Worm (Caenorhabditis elegans) whole organism, late embryonic: ENCODE data around the gene F41G3.19.

Experiments used
- K02D7.2 ChIP-seq: sonication (generic microtip); optimal IDR thresholded peaks from 2 replicates; lab custom pipeline; 2017; ENCODE audit warnings: mild to moderate bottlenecking, missing genetic modification characterization, missing compliant biosample characterization
- ama-1 ChIP-seq: fragments of 150-350 bp; optimal IDR thresholded peaks from 2 replicates; lab custom pipeline; 2014
- ceh-14 ChIP-seq: sonication (generic microtip); optimal IDR thresholded peaks from 2 replicates; lab custom pipeline; 2016; ENCODE audit warnings: missing genotype, missing genetic modification characterization, missing compliant biosample characterization
- dmd-4 ChIP-seq: sonication (generic microtip); optimal IDR thresholded peaks from 2 replicates; lab custom pipeline; 2016; ENCODE audit warnings: borderline replicate concordance, missing genetic modification characterization, missing compliant biosample characterization
- lin-11 ChIP-seq: fragments of 200-800 bp; sonication (Bioruptor generic); optimal IDR thresholded peaks from 2 replicates; lab custom pipeline; 2018; ENCODE audit warnings: mild to moderate bottlenecking, missing genetic modification characterization, missing compliant biosample characterization
- nhr-11 ChIP-seq: fragments of 150-350 bp; optimal IDR thresholded peaks from 2 replicates; lab custom pipeline; 2014; ENCODE audit warnings: missing biosample characterization, missing genetic modification characterization
- pag-3 ChIP-seq: sonication (generic microtip); optimal IDR thresholded peaks from 2 replicates; lab custom pipeline; 2016; ENCODE audit warnings: missing compliant biosample characterization, missing genetic modification characterization, borderline replicate concordance
- zip-5 ChIP-seq: sonication (generic microtip); optimal IDR thresholded peaks from 2 replicates; lab custom pipeline; 2016; ENCODE audit warnings: missing genetic modification characterization, missing compliant biosample characterization

ce11 chrII:6712177-6712981 is 39.5 kb downstream of the F41G3.19 start, which contains the start of the genes dpy-10 and T14B4.19:
- TF ChIP-seq dmd-4 (no peak), lin-11 (no peak), ama-1 (lab: Kevin White, UChicago) (no peak), nhr-11 (tag; lab: Kevin White, UChicago) (no peak), zip-5 (tag; lab: Kevin White, UChicago) (no peak), ceh-14 (tag; lab: Kevin White, UChicago) (no peak), K02D7.2 (tag; lab: Kevin White, UChicago) (no peak), pag-3 (tag; lab: Kevin White, UChicago) (no peak)
